Fruit fly (Drosophila melanogaster) whole organism, adult: ENCODE data around the gene waw.

Experiments used
- CG11617 ChIP-seq: fragments of 200-800 bp; sonication (Bioruptor generic); optimal IDR thresholded peaks from 2 replicates; lab custom pipeline; 2017; ENCODE audit warnings: mild to moderate bottlenecking, missing biosample characterization, missing genetic modification reagents, missing genetic modification characterization
- CG12768 ChIP-seq: fragments of 200-800 bp; sonication (Bioruptor generic); optimal IDR thresholded peaks from 2 replicates; lab custom pipeline; 2017; ENCODE audit warnings: missing biosample characterization, missing genetic modification characterization, mild to moderate bottlenecking, moderate library complexity, missing genetic modification reagents
- CG14711 ChIP-seq: fragments of 200-800 bp; sonication (Bioruptor generic); optimal IDR thresholded peaks from 2 replicates; lab custom pipeline; 2018; ENCODE audit warnings: missing biosample characterization, mild to moderate bottlenecking, missing genetic modification characterization, moderate library complexity
- CG33017 ChIP-seq: fragments of 200-800 bp; sonication (Bioruptor generic); optimal IDR thresholded peaks from 2 replicates; lab custom pipeline; 2018; ENCODE audit warnings: missing biosample characterization, mild to moderate bottlenecking, missing genetic modification characterization, moderate library complexity
- CG5204 ChIP-seq: fragments of 200-800 bp; sonication (Bioruptor generic); optimal IDR thresholded peaks from 2 replicates; lab custom pipeline; 2016; ENCODE audit warnings: missing biosample characterization, missing genetic modification characterization
- CG7045 ChIP-seq: fragments of 200-800 bp; sonication (Bioruptor generic); optimal IDR thresholded peaks from 2 replicates; lab custom pipeline; 2017; ENCODE audit warnings: missing biosample characterization, mild to moderate bottlenecking, missing genetic modification characterization
- CG7101 ChIP-seq: fragments of 200-800 bp; sonication (Bioruptor generic); optimal IDR thresholded peaks from 2 replicates; lab custom pipeline; 2018; ENCODE audit warnings: missing biosample characterization, mild to moderate bottlenecking, missing genetic modification characterization, moderate library complexity
- Clk ChIP-seq: fragments of 200-800 bp; sonication (Bioruptor generic); optimal IDR thresholded peaks from 2 replicates; lab custom pipeline; 2017; ENCODE audit warnings: missing biosample characterization, missing genetic modification characterization
- Crg-1 ChIP-seq: fragments of 200-800 bp; sonication (Bioruptor generic); optimal IDR thresholded peaks from 2 replicates; lab custom pipeline; 2016; ENCODE audit warnings: missing biosample characterization, missing genetic modification characterization
- Hr96 ChIP-seq: fragments of 200-800 bp; sonication (Bioruptor generic); optimal IDR thresholded peaks from 2 replicates; lab custom pipeline; 2016; ENCODE audit warnings: missing biosample characterization, missing genetic modification characterization
- Mnt ChIP-seq: fragments of 200-800 bp; sonication (Bioruptor generic); optimal IDR thresholded peaks from 2 replicates; lab custom pipeline; 2016; ENCODE audit warnings: missing biosample characterization, mild to moderate bottlenecking, missing genetic modification characterization
- bab1 ChIP-seq: fragments of 200-800 bp; sonication (Bioruptor generic); optimal IDR thresholded peaks from 3 replicates; lab custom pipeline; 2019; ENCODE audit warnings: missing biosample characterization, mild to moderate bottlenecking, missing genetic modification characterization, moderate library complexity
- cic ChIP-seq: fragments of 200-800 bp; sonication (Bioruptor generic); optimal IDR thresholded peaks from 2 replicates; lab custom pipeline; 2017; ENCODE audit warnings: missing biosample characterization, mild to moderate bottlenecking, missing genetic modification characterization, moderate library complexity
- kay ChIP-seq: fragments of 200-800 bp; sonication (Bioruptor generic); peaks from one replicate; lab custom pipeline; 2016; ENCODE audit warnings: missing biosample characterization, missing genetic modification characterization, borderline replicate concordance
- ovo ChIP-seq: fragments of 200-800 bp; sonication (Bioruptor generic); optimal IDR thresholded peaks from 2 replicates; lab custom pipeline; 2016; ENCODE audit warnings: missing biosample characterization, missing genetic modification characterization
- pad ChIP-seq: fragments of 200-800 bp; sonication (Bioruptor generic); optimal IDR thresholded peaks from 3 replicates; lab custom pipeline; 2017; ENCODE audit warnings: missing biosample characterization, missing genetic modification characterization, mild to moderate bottlenecking, moderate library complexity, missing genetic modification reagents
- tj ChIP-seq: fragments of 200-800 bp; sonication (Bioruptor generic); optimal IDR thresholded peaks from 3 replicates; lab custom pipeline; 2017; ENCODE audit warnings: missing biosample characterization, mild to moderate bottlenecking, missing genetic modification characterization, moderate library complexity
- toe ChIP-seq: fragments of 200-800 bp; sonication (Bioruptor generic); optimal IDR thresholded peaks from 2 replicates; lab custom pipeline; 2016; ENCODE audit warnings: missing biosample characterization, missing genetic modification characterization

The waw gene

dm6 chrX:21387695-21388094 is 24.9 kb downstream of the waw start, which contains the start of gene Ddx56:
Ddx56 (minus strand) TSS chrX:21387946.
- TF ChIP-seq Mnt (GFP tag; lab: Kevin White, UChicago) (peak; percentile 54), CG7045 (GFP tag; lab: Kevin White, UChicago) (no peak)

dm6 chrX:21388734-21389133 is 25.9 kb downstream of the waw start, which contains the start of gene mst:
mst (plus strand) TSS chrX:21388977.
- TF ChIP-seq CG7045 (GFP tag; lab: Kevin White, UChicago): no peak
- no peak for TF ChIP-seq Clk
- no peak for TF ChIP-seq ovo (GFP tag; lab: Kevin White, UChicago)
- TF ChIP-seq CG12768 (GFP tag; lab: Kevin White, UChicago): no peak
- no peak for TF ChIP-seq CG7101 (tag; lab: Kevin White, UChicago)
- no peak for TF ChIP-seq Crg-1 (GFP tag; lab: Kevin White, UChicago)
- TF ChIP-seq CG11617 (GFP tag; lab: Kevin White, UChicago): no peak
- TF ChIP-seq CG5204: no peak
- TF ChIP-seq pad (GFP tag; lab: Kevin White, UChicago): no peak
- no peak for TF ChIP-seq Mnt (GFP tag; lab: Kevin White, UChicago)
- no peak for TF ChIP-seq kay
- no peak for TF ChIP-seq CG14711 (tag; lab: Kevin White, UChicago)
- no peak for TF ChIP-seq CG33017 (tag; lab: Kevin White, UChicago)

DNA sequence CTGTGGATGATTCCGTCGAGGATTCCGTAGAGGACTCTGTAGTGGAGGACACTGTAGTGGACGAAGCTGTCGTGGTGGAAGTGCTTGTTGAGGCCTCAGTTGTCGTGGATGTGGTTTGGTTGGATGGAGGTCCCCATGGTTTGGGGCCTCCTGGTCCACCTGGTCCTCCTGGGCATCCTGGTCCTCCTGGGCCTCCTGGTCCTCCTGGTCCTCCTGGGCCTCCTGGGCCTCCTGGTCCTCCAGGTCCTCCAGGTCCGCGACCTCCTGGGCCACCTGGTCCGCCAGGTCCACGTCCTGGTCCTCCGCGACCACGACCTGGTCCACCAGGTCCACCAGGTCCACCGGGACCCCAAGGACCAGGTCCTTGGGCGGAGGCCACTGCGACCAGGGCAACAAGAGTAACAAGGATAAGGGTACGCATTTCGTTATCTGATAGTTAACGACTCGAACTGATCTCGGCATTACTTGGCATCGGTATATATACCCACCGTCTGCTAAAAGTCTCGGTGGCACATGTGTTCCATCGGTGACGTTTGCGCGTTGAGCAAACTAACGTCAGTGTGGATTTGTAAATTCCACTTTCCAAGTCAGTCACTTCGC is 34.1 kb downstream of the waw start, which contains the start of gene lcs:
TSS of gene lcs (minus strand) at position 457 of the 600 bp plus-strand sequence.
- no peak for TF ChIP-seq cic (GFP tag; lab: Kevin White, UChicago)
- TF ChIP-seq Mnt (GFP tag; lab: Kevin White, UChicago): no peak
- TF ChIP-seq CG7101 (tag; lab: Kevin White, UChicago): no peak
- no peak for TF ChIP-seq ovo (GFP tag; lab: Kevin White, UChicago)
- TF ChIP-seq Crg-1 (GFP tag; lab: Kevin White, UChicago): no peak
- TF ChIP-seq CG11617 (GFP tag; lab: Kevin White, UChicago): no peak
- no peak for TF ChIP-seq tj
- no peak for TF ChIP-seq Clk
- no peak for TF ChIP-seq toe (GFP tag; lab: Kevin White, UChicago)

DNA sequence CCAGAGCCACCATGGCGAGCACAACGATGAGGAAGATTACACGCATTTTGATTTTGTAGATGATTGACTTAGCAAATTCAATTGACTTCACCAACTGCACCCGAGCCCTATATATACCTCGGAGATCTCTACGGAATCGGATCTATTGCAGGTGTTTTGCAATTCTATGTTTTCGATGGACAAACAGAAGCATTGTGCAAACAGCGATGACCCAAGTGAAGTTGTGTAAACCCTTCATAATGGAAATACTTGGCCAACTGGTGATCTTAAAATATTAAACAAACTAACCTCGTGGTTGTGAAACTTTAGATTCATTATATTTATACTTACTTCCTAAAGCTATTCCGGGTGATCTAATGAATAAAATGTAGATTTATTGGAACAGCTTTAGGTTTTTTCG is 39.8 kb downstream of the waw start, which contains the start of gene whe:
TSS of gene whe (minus strand) at position 101 of the 400 bp plus-strand sequence.
- TF ChIP-seq Hr96 (GFP tag; lab: Kevin White, UChicago) (no peak), CG33017 (tag; lab: Kevin White, UChicago) (no peak), CG12768 (GFP tag; lab: Kevin White, UChicago) (no peak), cic (GFP tag; lab: Kevin White, UChicago) (no peak), tj (no peak), CG7045 (GFP tag; lab: Kevin White, UChicago) (no peak), kay (no peak), pad (GFP tag; lab: Kevin White, UChicago) (no peak), bab1 (GFP tag; lab: Kevin White, UChicago) (no peak)
